Worm (Caenorhabditis elegans): ENCODE data around the gene C06H2.7.

C06H2.7 gene

ce11 chrV:11095873-11096272 lies 48.7 kb downstream of the C06H2.7 start, which contains the start of gene Y42A5A.3:
TSS of gene Y42A5A.3 (minus strand) at chrV:11095973.
- TF ChIP-seq madf-2 (tag; optimal IDR thresholded peaks at IDR 0.05) (no peak), ceh-9 (tag; optimal IDR thresholded peaks at IDR 0.05) (no peak), zip-5 (tag; optimal IDR thresholded peaks at IDR 0.05) (no peak), T23F11.4 (GFP tag; optimal IDR thresholded peaks at IDR 0.05) (no peak), elt-2 (tag; optimal IDR thresholded peaks at IDR 0.05) (no peak), elt-4 (tag; optimal IDR thresholded peaks at IDR 0.05) (no peak), gmeb-2 (tag; optimal IDR thresholded peaks at IDR 0.05) (no peak), pqm-1 (tag; optimal IDR thresholded peaks at IDR 0.05) (no peak)

ce11 chrV:11094698-11095097 lies 49.9 kb downstream of the C06H2.7 start:
- TF ChIP-seq T23F11.4 (GFP tag; optimal IDR thresholded peaks at IDR 0.05) (no peak), odd-2 (tag; optimal IDR thresholded peaks at IDR 0.05) (no peak), ref-2 (tag; optimal IDR thresholded peaks at IDR 0.05) (no peak), sdc-2 (tag; optimal IDR thresholded peaks at IDR 0.05) (no peak), nfya-1 (tag; optimal IDR thresholded peaks at IDR 0.05) (no peak), pros-1 (tag; optimal IDR thresholded peaks at IDR 0.05) (no peak), hlh-15 (tag; optimal IDR thresholded peaks at IDR 0.05) (no peak), tbx-7 (tag; optimal IDR thresholded peaks at IDR 0.05) (no peak), fax-1 (tag; optimal IDR thresholded peaks at IDR 0.05) (no peak), elt-2 (tag; optimal IDR thresholded peaks at IDR 0.05) (no peak), ceh-18 (tag; optimal IDR thresholded peaks at IDR 0.05) (no peak), pag-3 (tag; optimal IDR thresholded peaks at IDR 0.05; ENCODE audit: borderline replicate concordance) (no peak), hlh-13 (GFP tag; optimal IDR thresholded peaks at IDR 0.05) (no peak), ama-1 (optimal IDR thresholded peaks at IDR 0.05) (no peak), fkh-10 (GFP tag; optimal IDR thresholded peaks at IDR 0.05) (no peak), elt-4 (tag; optimal IDR thresholded peaks at IDR 0.05) (no peak), ceh-2 (tag; optimal IDR thresholded peaks at IDR 0.05) (no peak)

ce11 chrV:11093163-11094091 lies 51.2 kb downstream of the C06H2.7 start, which contains the start of gene lact-8:
TSS of gene lact-8 (minus strand) at chrV:11093607.
- TF ChIP-seq pha-2 (tag; optimal IDR thresholded peaks at IDR 0.05), result no peak
- TF ChIP-seq rnt-1 (tag; optimal IDR thresholded peaks at IDR 0.05), result peak; percentile 69
- no peak for TF ChIP-seq fkh-10 (GFP tag; optimal IDR thresholded peaks at IDR 0.05)
- no peak for TF ChIP-seq sox-4 (tag; optimal IDR thresholded peaks at IDR 0.05)
- no peak for TF ChIP-seq C38D4.7 (GFP tag; optimal IDR thresholded peaks at IDR 0.05)
